Worm (Caenorhabditis elegans) whole organism, mixed stage, embryonic: ENCODE measurements around the gene btb-19.

Experiments
- nhr-237 ChIP-seq: fragments of 150-350 bp; optimal IDR thresholded peaks from 2 replicates; lab custom pipeline; 2014; ENCODE audit warnings: missing biosample characterization, missing genetic modification characterization
- unc-62 ChIP-seq: fragments of 150-350 bp; optimal IDR thresholded peaks from 2 replicates; lab custom pipeline; 2014; ENCODE audit warnings: missing biosample characterization, missing genetic modification reagents, missing genetic modification characterization

DNA sequence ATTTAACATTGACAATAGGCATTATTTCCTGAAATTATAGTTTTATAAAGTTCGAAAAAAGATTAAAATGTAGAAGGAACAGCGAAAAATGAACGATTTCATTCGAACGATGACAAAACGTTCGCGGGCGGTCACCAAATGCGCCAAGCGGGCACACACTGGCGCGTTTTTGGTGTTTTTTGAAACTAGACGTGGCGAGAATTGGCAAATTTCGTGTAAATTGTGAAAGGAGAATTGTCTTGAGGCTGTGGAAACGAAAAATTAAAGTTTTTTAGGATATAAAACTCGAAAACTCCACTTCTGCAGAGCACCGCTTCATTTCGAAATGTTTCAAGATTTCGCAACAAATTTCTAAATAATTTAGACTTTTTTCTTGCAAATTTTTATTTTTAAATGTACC lies 33.3 kb downstream of the btb-19 start, which contains the start of gene usp-14:
- TF ChIP-seq unc-62 (no peak), nhr-237 (no peak)
